Fruit fly (Drosophila melanogaster) S2 (cell line): ENCODE data around the gene CG12523.

Experiments used
- CG8478 ChIP-seq: fragments of >200 bp; optimal IDR thresholded peaks from 2 replicates; lab custom pipeline; 2018
- CTCF ChIP-seq, 2 experiments: fragments of >200 bp; optimal IDR thresholded peaks; 2 replicates each; lab custom pipeline; 2018

The CG12523 gene

DNA sequence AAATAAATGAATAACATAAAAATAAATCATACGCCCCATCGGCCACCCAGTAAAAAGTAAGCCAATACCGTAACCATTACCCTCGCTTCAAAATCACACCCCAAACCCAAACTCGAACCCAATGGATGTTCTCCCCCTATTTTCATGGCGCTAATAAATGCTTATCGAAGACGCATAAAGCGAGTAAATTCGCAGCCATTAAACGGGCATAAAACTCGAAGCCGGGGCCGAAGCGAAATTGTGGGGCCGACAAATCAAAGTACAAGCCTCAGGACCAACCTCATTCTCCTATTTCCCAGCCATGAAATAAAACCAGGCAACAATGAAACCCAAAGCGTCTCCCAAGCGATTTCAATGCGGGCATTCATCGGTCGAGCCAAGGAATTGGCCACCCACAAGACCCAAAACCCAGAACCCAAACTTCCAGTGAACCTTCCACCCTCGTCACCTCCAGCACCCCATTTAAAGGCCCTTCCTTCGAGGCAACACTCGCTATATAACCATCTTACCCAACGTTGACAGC lies 14.0 kb downstream of the CG12523 start:
- TF ChIP-seq CTCF (optimal IDR thresholded peaks at IDR 0.05; lab: Kevin White, UChicago), result no peak
- no peak for TF ChIP-seq CG8478

DNA sequence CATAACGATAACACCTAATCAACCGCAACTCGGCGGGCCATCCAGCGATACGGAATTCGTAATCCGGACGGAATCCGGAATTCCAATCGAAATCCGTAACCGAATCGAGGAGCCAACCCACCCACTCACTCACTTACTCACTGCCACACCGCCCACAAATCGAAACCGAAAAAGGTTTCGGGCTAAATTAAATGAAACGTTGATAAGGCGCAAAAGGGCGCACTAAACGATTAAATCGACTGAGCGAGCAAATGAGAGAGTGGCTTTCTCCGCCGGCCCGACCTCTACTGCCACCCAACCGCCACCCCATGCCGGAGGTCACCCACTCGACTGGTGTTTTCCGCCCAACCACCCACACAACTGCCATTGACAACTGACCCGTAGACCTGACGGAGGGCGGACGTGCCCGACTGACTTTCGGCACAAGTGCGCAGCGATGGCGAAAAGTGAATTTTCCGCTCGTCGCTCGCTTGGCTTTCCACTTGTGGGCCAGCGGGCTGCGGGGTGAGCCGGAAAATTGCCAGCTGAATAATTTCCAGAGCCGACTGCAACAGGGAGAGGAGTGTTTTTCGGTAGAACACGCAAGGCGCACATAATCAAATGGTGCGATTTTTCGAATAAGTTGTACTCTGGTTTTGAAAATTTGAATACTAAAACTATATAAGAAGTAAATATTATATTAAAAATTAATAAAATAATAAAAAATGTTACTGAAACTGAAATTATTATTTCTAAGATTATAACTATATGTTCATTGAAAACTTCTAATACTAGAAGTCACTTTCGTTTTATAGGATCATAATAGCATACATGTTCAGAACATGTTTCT lies 15.9 kb downstream of the CG12523 start:
- TF ChIP-seq CG8478, result no peak
- TF ChIP-seq CTCF (optimal IDR thresholded peaks at IDR 0.05; lab: Kevin White, UChicago), result no peak

DNA sequence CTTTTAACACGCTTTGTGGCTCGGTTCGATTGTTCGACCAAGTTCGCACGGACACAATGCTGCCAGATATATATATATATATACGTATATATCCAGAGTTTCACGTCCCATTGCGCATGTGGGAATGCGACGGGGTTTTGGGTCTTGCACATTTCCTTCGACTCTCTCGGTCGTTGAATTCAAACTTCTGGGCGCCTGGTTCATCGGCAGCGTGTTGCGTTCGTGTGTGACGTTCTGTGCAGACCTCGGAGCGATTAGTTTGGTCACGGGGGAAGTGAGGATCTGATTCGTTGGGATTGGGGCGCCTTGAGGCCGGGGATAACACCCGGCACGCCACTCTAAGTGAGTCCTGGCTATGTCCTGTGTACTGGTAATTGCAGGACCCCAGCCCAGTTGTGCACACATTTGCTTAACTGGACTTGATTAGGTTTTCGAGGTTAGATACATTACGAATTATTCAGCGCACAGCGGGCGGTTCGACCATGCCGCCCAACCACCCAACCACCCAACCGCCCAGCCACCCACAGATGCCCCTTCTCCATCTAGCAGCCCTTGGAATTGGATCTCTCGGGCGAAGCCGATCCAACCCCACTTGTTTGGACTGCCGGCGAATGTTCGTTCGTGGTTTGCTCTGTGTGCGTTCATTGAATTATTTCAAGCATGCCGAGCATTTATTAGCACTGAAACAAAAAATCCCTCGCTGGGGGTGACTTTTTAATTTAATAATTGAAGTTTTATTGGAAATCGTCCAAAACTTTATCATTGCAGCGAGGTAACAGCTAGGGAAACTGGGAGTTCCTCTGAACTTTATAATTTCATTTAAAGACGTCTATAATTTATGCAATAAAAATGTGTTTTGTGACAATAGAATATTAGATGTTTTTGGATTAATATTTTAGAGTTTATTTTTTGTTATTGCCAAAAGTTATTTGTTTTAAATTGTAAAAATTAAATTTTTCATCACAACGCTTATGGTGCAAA lies 17.0 kb downstream of the CG12523 start:
- TF ChIP-seq CTCF (optimal IDR thresholded peaks at IDR 0.05; lab: Kevin White, UChicago) (no peak), CG8478 (no peak)

DNA sequence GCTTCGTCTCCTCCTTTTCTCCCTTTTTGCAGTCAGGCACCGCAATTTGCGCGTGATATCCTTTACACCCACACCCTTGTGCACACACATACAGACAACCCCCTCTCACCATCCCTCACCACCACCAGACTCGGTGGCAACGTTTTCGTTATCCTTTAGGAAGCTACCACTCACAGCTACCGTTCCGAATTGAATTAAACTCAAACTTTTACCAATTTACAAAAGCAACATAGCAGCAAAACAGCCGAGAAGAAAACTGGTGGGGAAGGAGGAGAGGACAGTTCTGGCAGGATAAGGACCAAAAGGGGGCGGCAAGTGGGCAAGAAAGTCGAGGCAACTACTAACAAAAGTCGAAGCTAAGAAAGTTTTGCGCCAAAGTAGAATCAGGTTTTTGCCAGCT lies 20.5 kb downstream of the CG12523 start:
- TF ChIP-seq CTCF (optimal IDR thresholded peaks at IDR 0.05; lab: Kevin White, UChicago) (no peak), CG8478 (no peak)

DNA sequence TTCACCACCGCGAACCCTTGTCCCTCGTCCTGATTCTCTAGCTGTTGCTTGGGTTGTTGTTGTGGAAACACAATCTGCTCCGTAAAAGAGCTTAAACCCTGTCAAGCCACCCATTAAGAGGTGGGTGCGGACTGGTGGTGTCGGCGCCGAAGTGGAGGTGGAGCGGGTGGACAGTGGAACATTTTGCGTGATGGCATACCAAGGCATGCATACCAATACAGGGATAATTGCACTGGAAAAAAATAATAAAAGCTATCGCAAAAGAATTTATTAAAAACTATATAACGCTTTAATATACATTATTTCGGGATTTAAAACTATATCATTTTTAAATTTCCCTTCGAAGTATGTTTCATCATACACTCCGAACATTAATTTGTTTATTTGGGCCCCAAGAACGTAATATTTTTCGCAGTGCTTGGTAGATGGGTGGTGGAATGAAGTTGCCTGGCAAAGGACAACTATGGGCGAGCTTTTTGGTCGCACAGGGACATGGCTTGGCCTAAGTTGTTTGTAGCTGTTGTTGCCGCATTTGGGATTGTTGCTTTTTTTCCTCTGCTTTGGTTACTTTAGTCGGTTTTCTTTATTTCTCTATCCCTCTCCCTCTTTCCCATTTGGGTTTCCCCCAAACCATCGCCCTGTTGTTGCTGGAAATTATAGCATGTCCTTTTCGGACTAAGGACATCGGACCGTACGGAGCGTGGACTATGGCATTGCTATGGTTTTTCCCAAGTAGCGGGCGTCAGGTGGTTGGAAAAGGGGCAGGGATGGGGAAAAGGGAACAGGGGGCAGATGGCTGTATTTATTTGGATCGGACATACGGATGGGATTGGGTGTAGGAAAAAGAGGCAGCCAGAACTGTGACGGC lies 21.6 kb downstream of the CG12523 start:
- TF ChIP-seq CTCF (optimal IDR thresholded peaks at IDR 0.05; lab: Kevin White, UChicago) (no peak), CG8478 (no peak)

DNA sequence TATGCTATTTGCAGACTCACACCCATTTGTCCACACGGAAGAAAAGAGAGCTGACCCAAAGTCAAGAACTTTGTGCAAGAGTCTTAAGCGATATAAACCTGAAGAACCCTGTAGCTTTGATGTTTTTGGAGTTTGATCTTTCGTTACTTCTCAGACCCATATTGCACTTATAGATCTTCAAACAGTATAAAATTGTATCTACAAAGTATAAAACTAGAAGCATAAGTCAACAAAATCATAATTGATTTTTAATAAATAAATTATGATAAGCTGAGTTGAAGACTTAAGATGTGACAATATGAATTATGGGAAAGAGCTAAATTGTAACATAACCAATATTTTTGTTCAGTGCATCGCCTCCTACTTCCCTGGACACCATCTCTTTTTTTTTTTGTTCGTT lies 26.4 kb downstream of the CG12523 start:
- TF ChIP-seq CTCF (optimal IDR thresholded peaks at IDR 0.05; lab: Kevin White, UChicago), result no peak
- TF ChIP-seq CG8478, result no peak

DNA sequence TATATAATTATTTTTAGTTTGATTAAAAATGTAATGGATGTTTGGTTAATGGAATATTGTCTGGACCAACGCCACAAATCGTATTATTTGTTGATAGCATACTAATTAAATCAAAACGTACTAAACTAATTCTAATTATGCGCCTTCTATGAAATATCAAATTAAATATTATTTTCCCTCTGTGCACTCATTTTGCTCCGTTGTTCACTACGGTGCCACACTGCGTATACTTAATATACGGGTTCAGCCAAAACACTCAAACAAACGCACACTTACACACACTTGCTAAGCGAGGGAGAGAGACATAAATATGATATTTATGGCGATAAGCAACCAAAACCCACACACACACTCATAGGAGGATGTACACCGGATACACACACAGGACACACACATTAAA lies 28.2 kb downstream of the CG12523 start:
- TF ChIP-seq CTCF (optimal IDR thresholded peaks at IDR 0.05; lab: Kevin White, UChicago) (no peak), CG8478 (no peak)

DNA sequence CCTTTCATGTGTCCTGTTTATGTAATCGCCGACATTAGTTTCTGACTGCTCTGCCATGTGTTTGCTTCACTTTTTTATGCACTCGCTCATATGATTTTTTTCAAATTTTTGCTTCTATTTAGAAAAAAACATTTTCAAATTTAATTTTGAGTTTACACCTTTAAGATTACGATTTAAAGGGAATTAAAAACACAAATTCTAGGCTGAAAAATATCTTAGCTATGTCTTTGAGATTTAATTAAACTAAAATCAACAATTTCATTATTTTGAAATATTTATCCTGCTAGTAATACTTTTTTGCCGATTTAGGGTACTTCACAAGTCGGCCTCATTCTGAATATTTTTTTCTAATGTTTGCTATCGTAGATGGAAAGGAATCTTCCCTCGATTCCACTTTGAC lies 32.2 kb downstream of the CG12523 start:
- TF ChIP-seq CTCF (optimal IDR thresholded peaks at IDR 0.05; lab: Kevin White, UChicago) (no peak), CG8478 (no peak)

DNA sequence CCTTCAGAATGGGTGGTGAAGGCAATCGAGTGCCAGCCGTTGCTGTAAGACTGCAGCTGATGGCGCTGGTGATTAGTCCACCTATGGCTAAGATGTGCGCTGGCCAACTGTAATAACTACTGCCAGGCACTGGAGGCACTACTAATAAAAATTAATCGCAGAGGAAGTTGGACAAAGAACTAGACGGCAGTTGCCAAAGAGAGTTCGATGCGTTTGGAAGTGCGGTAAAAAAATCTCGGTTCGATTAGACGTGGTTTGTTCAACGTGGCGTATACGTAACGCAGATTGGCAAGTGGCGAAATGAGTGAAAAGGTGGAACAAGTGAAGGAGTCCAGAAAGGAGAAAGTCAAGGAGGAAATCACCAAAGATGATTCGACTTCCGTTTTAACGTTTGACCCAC lies 34.2 kb downstream of the CG12523 start, which contains the start of gene tna:
tna (plus strand) TSS at position 301 of the 400 bp plus-strand sequence.
- TF ChIP-seq CG8478, result no peak

DNA sequence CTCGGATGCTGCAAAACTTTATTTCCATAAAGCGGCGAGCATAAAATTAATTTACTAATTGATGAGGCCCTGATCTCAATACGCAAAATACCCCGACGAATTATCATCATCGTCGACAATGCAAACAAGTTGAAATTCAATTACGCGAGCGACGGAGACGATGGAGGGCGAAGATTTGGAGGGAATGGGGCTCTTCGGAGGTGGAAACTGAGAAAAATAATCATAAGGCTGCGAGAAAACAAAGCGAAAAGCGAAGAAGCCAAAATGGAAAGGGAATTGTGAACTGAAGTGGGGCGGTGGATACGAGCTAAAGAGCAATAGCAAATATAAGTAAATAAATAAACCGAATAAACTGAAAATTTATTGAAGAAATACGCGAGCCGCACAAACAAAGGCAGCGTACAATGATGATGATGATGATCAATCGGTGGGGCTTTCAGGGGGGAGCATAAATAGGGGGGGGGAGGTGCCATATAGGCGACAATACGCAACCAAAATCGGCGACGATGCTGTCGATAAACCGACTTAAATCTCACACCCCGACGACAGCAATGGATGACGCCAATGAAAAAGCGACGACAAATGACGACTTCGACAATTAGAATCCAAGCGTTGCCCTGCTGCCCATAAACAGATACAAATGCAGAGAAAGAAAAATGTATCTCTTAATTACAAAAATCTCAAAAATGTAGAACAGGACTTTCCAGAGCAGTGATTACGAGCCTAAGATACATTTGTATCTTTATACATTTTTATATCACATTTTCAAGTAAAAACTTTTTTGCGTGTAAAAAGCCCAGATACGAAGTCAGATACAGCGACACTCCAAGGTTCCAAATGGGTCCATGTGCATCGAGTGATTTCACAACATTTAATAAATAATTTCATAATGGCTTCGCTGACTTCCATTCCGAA lies 37.1 kb downstream of the CG12523 start:
- no peak for TF ChIP-seq CG8478
- no peak for TF ChIP-seq CTCF (optimal IDR thresholded peaks at IDR 0.05; lab: Kevin White, UChicago)

DNA sequence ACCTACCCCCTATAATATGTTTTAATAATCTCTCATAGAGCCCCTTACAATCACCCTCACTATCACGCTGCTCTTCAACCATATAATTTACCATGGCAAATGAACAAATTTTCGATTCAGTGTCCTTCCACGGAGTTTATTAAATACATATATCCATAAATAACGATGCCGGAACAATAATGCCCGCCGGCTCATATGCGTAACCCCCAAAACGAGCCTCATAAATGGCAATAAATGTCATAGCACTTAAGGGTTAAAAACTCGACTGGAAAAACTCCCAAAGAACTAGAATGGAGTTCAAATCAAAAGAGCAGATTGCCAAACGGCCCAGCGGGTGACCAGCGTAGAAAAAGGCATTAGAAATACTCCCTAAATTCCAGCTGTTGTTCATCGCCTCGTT lies 39.9 kb downstream of the CG12523 start:
- no peak for TF ChIP-seq CTCF (optimal IDR thresholded peaks at IDR 0.05; lab: Kevin White, UChicago)
- TF ChIP-seq CG8478, result no peak

DNA sequence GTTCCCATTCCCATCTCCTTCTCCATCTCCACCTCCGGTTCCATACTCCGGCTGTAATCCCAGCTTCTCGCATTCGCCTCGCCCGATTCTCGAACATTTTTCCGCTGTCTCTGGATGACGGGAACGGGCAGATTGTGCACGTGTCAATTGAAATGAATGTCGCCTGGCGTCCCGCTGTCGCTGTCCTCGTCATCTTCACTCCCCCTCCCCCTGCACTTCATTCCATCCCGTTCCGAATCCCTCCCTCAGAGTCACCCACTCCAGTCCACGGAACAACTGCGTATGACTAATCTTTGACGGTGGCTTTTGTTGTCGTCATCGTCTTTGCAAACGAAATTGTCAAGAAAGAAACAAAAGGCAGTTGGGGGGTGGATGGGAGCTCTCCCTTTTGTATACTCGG lies 40.9 kb downstream of the CG12523 start:
- no peak for TF ChIP-seq CTCF (optimal IDR thresholded peaks at IDR 0.05; lab: Kevin White, UChicago)
- no peak for TF ChIP-seq CG8478

DNA sequence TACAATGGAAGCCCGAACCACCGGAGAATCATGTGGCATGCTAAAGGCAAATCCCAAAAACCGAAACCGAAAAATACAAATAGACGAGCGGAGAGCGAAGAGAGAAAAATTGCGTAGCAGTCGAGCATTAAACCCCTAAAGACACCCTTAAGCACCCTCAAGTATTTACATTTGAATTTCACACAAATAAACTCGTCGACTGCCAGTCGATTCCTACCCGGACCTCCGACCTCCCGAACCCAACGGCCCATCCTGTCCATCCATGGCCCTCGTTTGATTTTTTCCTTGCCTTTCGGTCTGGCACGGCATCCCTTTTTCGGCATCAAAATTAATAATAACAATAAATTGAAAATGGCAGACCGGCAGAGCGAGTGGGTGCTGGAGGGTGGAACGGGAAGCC lies 41.8 kb downstream of the CG12523 start:
- TF ChIP-seq CTCF (optimal IDR thresholded peaks at IDR 0.05; lab: Kevin White, UChicago) (no peak), CG8478 (no peak)

DNA sequence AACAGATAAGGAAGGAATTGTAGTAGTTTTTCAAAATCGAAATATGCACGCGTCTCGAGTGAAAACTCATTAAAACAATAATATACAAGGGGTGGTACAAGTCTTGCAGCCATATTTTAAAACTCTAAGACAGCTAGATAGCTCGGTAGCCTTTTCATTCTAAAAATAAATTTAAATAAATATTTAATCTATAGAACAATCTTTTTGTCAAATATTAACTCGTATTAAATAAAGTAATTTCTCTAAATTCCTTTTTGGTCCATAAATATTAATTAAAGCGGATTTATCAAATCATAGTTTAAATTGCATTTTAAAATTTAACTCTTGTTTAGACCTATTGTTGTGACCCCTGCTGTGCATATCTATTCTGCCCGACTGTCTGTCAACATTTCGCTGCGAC lies 42.3 kb downstream of the CG12523 start:
- TF ChIP-seq CTCF (optimal IDR thresholded peaks at IDR 0.05; lab: Kevin White, UChicago), result no peak
- TF ChIP-seq CG8478, result no peak
